Fruit fly (Drosophila melanogaster) whole organism, embryonic: Measurements from ENCODE around the gene CG42833.
A peak's percentile ranks its signal among the peaks of the same experiment; 100 is the strongest.

Experiments
- Antp ChIP-seq: fragments of 200-800 bp; sonication (Bioruptor generic); optimal IDR thresholded peaks from 3 replicates; lab custom pipeline; 2016; ENCODE audit warnings: missing biosample characterization, missing genetic modification characterization
- Asciz ChIP-seq: fragments of 200-800 bp; sonication (Bioruptor generic); optimal IDR thresholded peaks from 2 replicates; lab custom pipeline; 2017; ENCODE audit warnings: missing biosample characterization, mild to moderate bottlenecking, missing genetic modification characterization, missing genetic modification reagents
- BEAF-32 ChIP-seq: fragments of 200-800 bp; sonication (Bioruptor generic); optimal IDR thresholded peaks from 3 replicates; lab custom pipeline; 2017; ENCODE audit warnings: missing biosample characterization, missing genetic modification characterization, mild to moderate bottlenecking, moderate library complexity, missing genetic modification reagents
- CG10267 ChIP-seq: fragments of 200-800 bp; sonication (Bioruptor generic); optimal IDR thresholded peaks from 2 replicates; lab custom pipeline; 2018; ENCODE audit warnings: missing biosample characterization, mild to moderate bottlenecking, missing genetic modification characterization, moderate library complexity
- CG10321 ChIP-seq: fragments of 200-800 bp; sonication (Bioruptor generic); IDR thresholded peaks from 2 replicates; pipeline ENCODE4 v1.3.6; 2022; ENCODE audit warnings: missing biosample characterization, missing genetic modification characterization
- CG11093 ChIP-seq: fragments of 200-800 bp; sonication (Bioruptor generic); IDR thresholded peaks from 3 replicates; pipeline ENCODE4 v1.3.6; 2022; ENCODE audit warnings: missing biosample characterization, missing genetic modification characterization
- CG11456 ChIP-seq: fragments of 200-800 bp; sonication (Bioruptor generic); IDR thresholded peaks from 3 replicates; pipeline ENCODE4 v1.3.6; 2022; ENCODE audit warnings: missing biosample characterization, missing genetic modification characterization
- CG12104 ChIP-seq: fragments of 200-800 bp; sonication (Bioruptor generic); optimal IDR thresholded peaks from 3 replicates; lab custom pipeline; 2016; ENCODE audit warnings: missing biosample characterization, missing genetic modification characterization
- CG13775 ChIP-seq: fragments of 200-800 bp; sonication (Bioruptor generic); optimal IDR thresholded peaks from 3 replicates; lab custom pipeline; 2017; ENCODE audit warnings: missing biosample characterization, mild to moderate bottlenecking, missing genetic modification characterization
- CG14710 ChIP-seq: fragments of 200-800 bp; sonication (Bioruptor generic); optimal IDR thresholded peaks from 3 replicates; lab custom pipeline; 2019; ENCODE audit warnings: missing biosample characterization, mild to moderate bottlenecking, missing genetic modification characterization, moderate library complexity
- CG16815 ChIP-seq: fragments of 200-800 bp; sonication (Bioruptor generic); optimal IDR thresholded peaks from 3 replicates; lab custom pipeline; 2017; ENCODE audit warnings: missing biosample characterization, mild to moderate bottlenecking, missing genetic modification characterization
- CG17186 ChIP-seq: fragments of 200-800 bp; sonication (Bioruptor generic); optimal IDR thresholded peaks from 3 replicates; lab custom pipeline; 2017; ENCODE audit warnings: missing biosample characterization, missing genetic modification reagents, missing genetic modification characterization
- CG2202 ChIP-seq: fragments of 200-800 bp; sonication (Bioruptor generic); optimal IDR thresholded peaks from 2 replicates; lab custom pipeline; 2018; ENCODE audit warnings: missing biosample characterization, mild to moderate bottlenecking, missing genetic modification characterization
- CG2875 ChIP-seq: fragments of 200-800 bp; sonication (Bioruptor generic); optimal IDR thresholded peaks from 2 replicates; lab custom pipeline; 2017; ENCODE audit warnings: missing biosample characterization, mild to moderate bottlenecking, missing genetic modification characterization, missing genetic modification reagents
- CG32767 ChIP-seq: fragments of 200-800 bp; sonication (Bioruptor generic); IDR thresholded peaks from 2 replicates; pipeline ENCODE4 v1.3.6; 2022; ENCODE audit warnings: missing biosample characterization, missing genetic modification characterization
- CG3726 ChIP-seq: fragments of 200-800 bp; sonication (Bioruptor generic); IDR thresholded peaks from 3 replicates; pipeline ENCODE4, ENCODE4 v1.3.6; 2022; ENCODE audit warnings: missing biosample characterization, missing genetic modification characterization
- CG42726 ChIP-seq: fragments of 200-800 bp; sonication (Bioruptor generic); IDR thresholded peaks from 2 replicates; pipeline ENCODE4 v1.3.6; 2022; ENCODE audit warnings: missing biosample characterization, missing genetic modification characterization; ENCODE audit not compliant: partially characterized antibody
- CG4282 ChIP-seq: fragments of 200-800 bp; sonication (Bioruptor generic); optimal IDR thresholded peaks from 2 replicates; lab custom pipeline; 2016; ENCODE audit warnings: missing biosample characterization, missing genetic modification characterization
- CG6175 ChIP-seq: fragments of 200-800 bp; sonication (Bioruptor generic); IDR thresholded peaks from 3 replicates; pipeline ENCODE4 v1.3.6; 2022; ENCODE audit warnings: missing biosample characterization, missing genetic modification characterization
- CG7987 ChIP-seq: fragments of 200-800 bp; sonication (Bioruptor generic); optimal IDR thresholded peaks from 2 replicates; lab custom pipeline; 2018; ENCODE audit warnings: missing biosample characterization, mild to moderate bottlenecking, missing genetic modification characterization, moderate library complexity
- CG8359 ChIP-seq: fragments of 200-800 bp; sonication (Bioruptor generic); optimal IDR thresholded peaks from 2 replicates; lab custom pipeline; 2017; ENCODE audit warnings: missing biosample characterization, mild to moderate bottlenecking, missing genetic modification characterization, borderline replicate concordance
- CG8765 ChIP-seq: fragments of 200-800 bp; sonication (Bioruptor generic); IDR thresholded peaks from 2 replicates; pipeline ENCODE4 v1.3.6; 2022; ENCODE audit warnings: missing biosample characterization, missing genetic modification characterization
- D19B ChIP-seq: fragments of 200-800 bp; sonication (Bioruptor generic); optimal IDR thresholded peaks from 2 replicates; lab custom pipeline; 2017; ENCODE audit warnings: missing biosample characterization, mild to moderate bottlenecking, missing genetic modification characterization
- Ets97D ChIP-seq: fragments of 200-800 bp; sonication (Bioruptor generic); optimal IDR thresholded peaks from 3 replicates; lab custom pipeline; 2016; ENCODE audit warnings: missing biosample characterization, missing genetic modification characterization
- Fer1 ChIP-seq: fragments of 200-800 bp; sonication (Bioruptor generic); optimal IDR thresholded peaks from 2 replicates; lab custom pipeline; 2017; ENCODE audit warnings: missing biosample characterization, mild to moderate bottlenecking, missing genetic modification characterization
- HLH3B ChIP-seq: fragments of 200-800 bp; sonication (Bioruptor generic); IDR thresholded peaks from 2 replicates; pipeline ENCODE4 v1.3.6; 2022; ENCODE audit warnings: missing biosample characterization, missing genetic modification characterization
- HmgD ChIP-seq: fragments of 200-800 bp; sonication (Bioruptor generic); optimal IDR thresholded peaks from 3 replicates; lab custom pipeline; 2016; ENCODE audit warnings: missing biosample characterization, missing genetic modification characterization
- Hsf ChIP-seq: fragments of 200-800 bp; sonication (Bioruptor generic); optimal IDR thresholded peaks from 3 replicates; lab custom pipeline; 2016; ENCODE audit warnings: missing biosample characterization, missing genetic modification characterization
- Lpt ChIP-seq: fragments of >200 bp; optimal IDR thresholded peaks from 2 replicates; lab custom pipeline; 2018; ENCODE audit warnings: missing biosample characterization, missing genetic modification characterization
- Mes4 ChIP-seq: fragments of 200-800 bp; sonication (Bioruptor generic); optimal IDR thresholded peaks from 2 replicates; lab custom pipeline; 2016; ENCODE audit warnings: missing biosample characterization, missing genetic modification characterization
- Mrtf ChIP-seq: fragments of 200-800 bp; sonication (Bioruptor generic); IDR thresholded peaks from 3 replicates; pipeline ENCODE4 v1.3.6; 2022; ENCODE audit warnings: missing biosample characterization, missing genetic modification characterization
- NC2α ChIP-seq: fragments of 200-800 bp; sonication (Bioruptor generic); optimal IDR thresholded peaks from 2 replicates; lab custom pipeline; 2016; ENCODE audit warnings: missing biosample characterization, missing genetic modification characterization
- Poxn ChIP-seq: fragments of 200-800 bp; sonication (Bioruptor generic); IDR thresholded peaks from 2 replicates; pipeline ENCODE4 v1.3.6; 2022; ENCODE audit warnings: missing biosample characterization, missing genetic modification characterization
- Sry-β ChIP-seq: fragments of 200-800 bp; sonication (Bioruptor generic); optimal IDR thresholded peaks from 2 replicates; lab custom pipeline; 2018; ENCODE audit warnings: missing biosample characterization, mild to moderate bottlenecking, missing genetic modification characterization, moderate library complexity
- TFAM ChIP-seq: fragments of 200-800 bp; sonication (Bioruptor generic); optimal IDR thresholded peaks from 2 replicates; lab custom pipeline; 2017; ENCODE audit warnings: missing biosample characterization, missing genetic modification characterization, inconsistent platforms
- Tbp ChIP-seq: fragments of >200 bp; optimal IDR thresholded peaks from 2 replicates; lab custom pipeline; 2018; ENCODE audit warnings: missing biosample characterization, missing genetic modification characterization
- Xbp1 ChIP-seq: fragments of 200-800 bp; sonication (Bioruptor generic); optimal IDR thresholded peaks from 3 replicates; lab custom pipeline; 2016; ENCODE audit warnings: missing biosample characterization, mild to moderate bottlenecking, missing genetic modification characterization
- al ChIP-seq: fragments of 200-800 bp; sonication (Bioruptor generic); IDR thresholded peaks from 2 replicates; pipeline ENCODE4 v1.3.6; 2022; ENCODE audit warnings: missing biosample characterization, missing genetic modification characterization
- ato ChIP-seq: fragments of 200-800 bp; sonication (Bioruptor generic); IDR thresholded peaks from 2 replicates; pipeline ENCODE4 v1.3.6; 2022; ENCODE audit warnings: missing biosample characterization, missing genetic modification characterization; ENCODE audit not compliant: partially characterized antibody
- dmrt99B ChIP-seq: fragments of 200-800 bp; sonication (Bioruptor generic); optimal IDR thresholded peaks from 2 replicates; lab custom pipeline; 2018; ENCODE audit warnings: missing biosample characterization, mild to moderate bottlenecking, missing genetic modification characterization, moderate library complexity
- eyg ChIP-seq: fragments of 200-800 bp; sonication (Bioruptor generic); optimal IDR thresholded peaks from 3 replicates; lab custom pipeline; 2016; ENCODE audit warnings: missing biosample characterization, missing genetic modification characterization
- fd96Cb ChIP-seq: fragments of 200-800 bp; sonication (Bioruptor generic); optimal IDR thresholded peaks from 2 replicates; lab custom pipeline; 2018; ENCODE audit warnings: missing biosample characterization, mild to moderate bottlenecking, missing genetic modification characterization, moderate library complexity
- ham ChIP-seq: fragments of 200-800 bp; sonication (Bioruptor generic); IDR thresholded peaks from 2 replicates; pipeline ENCODE4 v1.3.6; 2022; ENCODE audit warnings: missing biosample characterization, missing genetic modification characterization
- hb ChIP-seq: fragments of 200-800 bp; sonication (Bioruptor generic); IDR thresholded peaks from 3 replicates; pipeline ENCODE4 v1.3.6; 2022; ENCODE audit warnings: missing biosample characterization, missing genetic modification characterization; ENCODE audit not compliant: partially characterized antibody
- hth ChIP-seq: fragments of >200 bp; optimal IDR thresholded peaks from 2 replicates; lab custom pipeline; 2017; ENCODE audit warnings: inconsistent platforms
- insv ChIP-seq, 2 experiments: fragments of 200-800 bp; sonication (Bioruptor generic); optimal IDR thresholded peaks; 3 replicates each; lab custom pipeline; 2016 to 2018; ENCODE audit warnings: missing biosample characterization in 2 of 2, missing genetic modification characterization in 2 of 2
- row ChIP-seq: fragments of 200-800 bp; sonication (Bioruptor generic); IDR thresholded peaks from 3 replicates; pipeline ENCODE4 v1.3.6; 2022; ENCODE audit warnings: missing biosample characterization, missing genetic modification characterization
- tll ChIP-seq, 2 experiments: fragments of 200-800 bp in 1 of 2; fragments of >200 bp in 1 of 2; sonication (Bioruptor generic) in 1 of 2; optimal IDR thresholded peaks; 2 replicates each; lab custom pipeline; 2017 to 2019; ENCODE audit warnings: missing biosample characterization in 2 of 2, missing genetic modification characterization in 2 of 2, mild to moderate bottlenecking in 1 of 2, moderate library complexity in 1 of 2

CG42833 gene

DNA sequence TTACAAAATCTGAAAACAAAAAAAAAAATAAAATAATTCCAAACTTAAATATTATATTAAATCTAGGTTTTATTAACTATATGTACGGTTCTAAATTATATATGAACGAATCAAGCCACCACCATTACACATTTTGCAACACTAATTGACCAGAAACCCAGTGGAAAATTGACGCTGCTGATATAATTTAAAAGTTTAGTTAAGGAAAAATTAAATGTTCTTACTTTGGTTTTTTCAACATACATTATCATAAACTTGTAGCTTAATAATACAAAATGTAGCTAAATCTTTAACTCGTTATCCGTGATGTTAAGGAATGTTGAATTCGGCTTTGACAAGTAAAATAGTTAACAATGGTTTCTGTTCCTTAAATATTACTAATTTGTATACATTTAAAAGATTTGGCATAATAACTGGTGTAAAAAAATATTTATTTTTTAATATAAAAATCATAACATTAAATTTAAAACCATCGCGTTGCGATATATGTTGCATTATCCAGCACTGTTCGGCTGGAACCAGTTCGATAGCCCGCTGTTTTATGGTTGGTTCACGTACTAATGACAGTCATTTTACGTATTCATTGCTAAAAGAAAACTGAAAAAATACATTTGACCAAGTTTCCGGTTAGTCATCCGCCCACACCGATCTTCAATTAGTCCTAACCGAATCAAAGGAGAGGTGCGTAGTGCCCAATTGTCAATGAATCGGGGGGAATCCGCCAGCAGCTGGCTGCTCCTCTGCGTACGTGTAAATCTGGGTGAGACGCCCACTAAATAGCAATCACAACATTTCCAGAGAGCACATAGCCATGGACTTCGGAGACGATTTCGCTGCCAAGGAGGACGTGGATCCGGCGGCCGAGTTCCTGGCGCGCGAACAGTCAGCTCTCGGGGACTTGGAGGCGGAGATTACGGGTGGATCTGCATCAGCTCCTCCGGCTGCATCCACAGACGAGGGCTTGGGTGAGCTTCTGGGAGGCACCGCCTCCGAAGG is 42.4 kb downstream of the CG42833 start (continued):
- TF ChIP-seq Mrtf (GFP tag; lab: Robert Waterston, UW) (no peak), HLH3B (GFP tag; lab: Robert Waterston, UW) (peak; percentile 15; the same call in 1 of the 2 replicates), BEAF-32 (GFP tag; lab: Kevin White, UChicago) (peak; percentile 76), Xbp1 (GFP tag; lab: Kevin White, UChicago) (peak; percentile 57), Hsf (GFP tag; lab: Kevin White, UChicago) (peak; percentile 25), D19B (GFP tag; lab: Kevin White, UChicago) (peak; percentile 44), CG3726 (GFP tag; lab: Robert Waterston, UW) (no peak), hth (lab: Kevin White, UChicago) (no peak), CG11456 (GFP tag; lab: Robert Waterston, UW) (peak; percentile 74), CG8359 (no peak), dmrt99B (tag; lab: Kevin White, UChicago) (peak; percentile 64), Asciz (GFP tag; lab: Kevin White, UChicago) (peak; percentile 56), Ets97D (peak; percentile 5), CG13775 (GFP tag; lab: Kevin White, UChicago) (peak; percentile 78), Sry-β (GFP tag; lab: Kevin White, UChicago) (no peak), tll (GFP tag; optimal IDR thresholded peaks at IDR 0.05; lab: Kevin White, UChicago) (no peak), CG10321 (GFP tag; lab: Robert Waterston, UW) (no peak; the same call in 1 of the 2 replicates), insv (GFP tag; optimal IDR thresholded peaks at IDR 0.05; lab: Kevin White, UChicago) (peak in 1 of 2 experiments; percentile 23), CG14710 (peak; percentile 48), Fer1 (GFP tag; lab: Kevin White, UChicago) (peak; percentile 50), eyg (GFP tag; lab: Kevin White, UChicago) (no peak), hb (GFP tag; lab: Robert Waterston, UW) (0 out of 3 replicates have a peak, but pooled peaks have one; percentile 11), CG17186 (GFP tag; lab: Kevin White, UChicago) (no peak), CG11093 (no peak), al (peak; percentile 32; the same call in 1 of the 2 replicates), CG2202 (tag; lab: Kevin White, UChicago) (peak; percentile 23), NC2α (GFP tag; lab: Kevin White, UChicago) (no peak), Mes4 (no peak), ato (GFP tag; lab: Robert Waterston, UW) (no peak), CG8765 (GFP tag; lab: Robert Waterston, UW) (peak; percentile 47; the same call in 1 of the 2 replicates), CG16815 (GFP tag; lab: Kevin White, UChicago) (peak; percentile 21), Antp (GFP tag; lab: Kevin White, UChicago) (no peak), CG12104 (GFP tag; lab: Kevin White, UChicago) (peak; percentile 28), CG10267 (tag; lab: Kevin White, UChicago) (peak; percentile 81), CG42726 (GFP tag; lab: Robert Waterston, UW) (no peak; the same call in 1 of the 2 replicates), CG7987 (GFP tag; lab: Kevin White, UChicago) (no peak), CG4282 (GFP tag; lab: Kevin White, UChicago) (no peak), Lpt (GFP tag; lab: Kevin White, UChicago) (no peak), TFAM (GFP tag; lab: Kevin White, UChicago) (no peak), HmgD (GFP tag; lab: Kevin White, UChicago) (no peak), Poxn (no peak), CG6175 (GFP tag; lab: Robert Waterston, UW) (no peak), row (GFP tag; lab: Robert Waterston, UW) (peak; percentile 87), ham (GFP tag; lab: Robert Waterston, UW) (no peak), CG2875 (peak; percentile 0), CG32767 (no peak), fd96Cb (tag; lab: Kevin White, UChicago) (peak; percentile 34), Tbp (GFP tag; lab: Kevin White, UChicago) (no peak)
